Fruit fly (Drosophila melanogaster): ENCODE results near the gene CG4995.

CG4995 gene

dm6 chr2L:10339212-10339721, 17.0 kb downstream of the CG4995 start, which contains the start of gene SamDC (continued):
- TF ChIP-seq Hr78 (GFP tag; optimal IDR thresholded peaks at IDR 0.05), result peak in 1 of 2 experiments; percentile 67
- peak; percentile 8 for TF ChIP-seq ems (GFP tag; optimal IDR thresholded peaks at IDR 0.05)
- TF ChIP-seq CG14050 (GFP tag; IDR thresholded peaks at IDR 0.05), result peak; percentile 19; the same call in 1 of the 3 replicates
- TF ChIP-seq CG6654 (GFP tag; optimal IDR thresholded peaks at IDR 0.05), result no peak
- peak in 2 of 3 experiments; percentile 12 to 85 for TF ChIP-seq Stat92E (GFP tag; optimal IDR thresholded peaks at IDR 0.05)
- peak; percentile 59 for TF ChIP-seq CG15601 (tag; optimal IDR thresholded peaks at IDR 0.05)
- TF ChIP-seq CG15269 (tag; optimal IDR thresholded peaks at IDR 0.05), result peak; percentile 72
- TF ChIP-seq CG32532 (GFP tag; IDR thresholded peaks at IDR 0.05), result peak; percentile 42; the same call in 1 of the 2 replicates
- TF ChIP-seq Sox100B (GFP tag; optimal IDR thresholded peaks at IDR 0.05), result peak; percentile 17
- TF ChIP-seq eve (GFP tag; optimal IDR thresholded peaks at IDR 0.05), result peak in 1 of 2 experiments; percentile 7
- no peak for TF ChIP-seq CG30431 (GFP tag; optimal IDR thresholded peaks at IDR 0.05)
- TF ChIP-seq stwl (tag; optimal IDR thresholded peaks at IDR 0.05), result peak; percentile 78
- no peak for TF ChIP-seq CG9876 (GFP tag; optimal IDR thresholded peaks at IDR 0.05)
- peak; percentile 7 for TF ChIP-seq CG16815 (GFP tag; optimal IDR thresholded peaks at IDR 0.05)
- TF ChIP-seq kni (GFP tag; optimal IDR thresholded peaks at IDR 0.05), result no peak
- peak; percentile 40 to 60 for TF ChIP-seq Hr51 (GFP tag; optimal IDR thresholded peaks at IDR 0.05)
- peak; percentile 4 for TF ChIP-seq Mad (GFP tag; optimal IDR thresholded peaks at IDR 0.05)
- TF ChIP-seq dmrt99B (tag; optimal IDR thresholded peaks at IDR 0.05), result peak; percentile 26
- TF ChIP-seq CG12391 (tag; optimal IDR thresholded peaks at IDR 0.05), result peak; percentile 71
- TF ChIP-seq Ssrp (tag; optimal IDR thresholded peaks at IDR 0.05), result peak; percentile 57
- no peak for TF ChIP-seq Sry-β (GFP tag; optimal IDR thresholded peaks at IDR 0.05)
- TF ChIP-seq knrl (GFP tag; IDR thresholded peaks at IDR 0.05; ENCODE audit: partially characterized antibody), result peak; percentile 87
- peak; percentile 27 for TF ChIP-seq CG12155 (GFP tag; optimal IDR thresholded peaks at IDR 0.05)
- TF ChIP-seq CG15696 (tag; optimal IDR thresholded peaks at IDR 0.05), result peak; percentile 23
- TF ChIP-seq CG1603 (tag; optimal IDR thresholded peaks at IDR 0.05), result peak; percentile 79
- TF ChIP-seq CG14860 (GFP tag; IDR thresholded peaks at IDR 0.05; ENCODE audit: partially characterized antibody), result peak; percentile 61
- TF ChIP-seq fd3F (GFP tag; optimal IDR thresholded peaks at IDR 0.05), result peak; percentile 25
- no peak for TF ChIP-seq pan (optimal IDR thresholded peaks at IDR 0.05)
- peak in 1 of 2 experiments; percentile 49 for TF ChIP-seq pan (GFP tag; optimal IDR thresholded peaks at IDR 0.05 in 1 of 2, IDR thresholded peaks at IDR 0.05 in 1 of 2)
- TF ChIP-seq CG11085 (GFP tag; IDR thresholded peaks at IDR 0.05), result no peak
- TF ChIP-seq CG17361 (GFP tag; IDR thresholded peaks at IDR 0.05), result peak; percentile 4
- peak; percentile 24; the same call in 1 of the 2 replicates for TF ChIP-seq CG17328 (GFP tag; IDR thresholded peaks at IDR 0.05)
- TF ChIP-seq CG13775 (GFP tag; optimal IDR thresholded peaks at IDR 0.05), result peak; percentile 45
- TF ChIP-seq CG6813 (GFP tag; optimal IDR thresholded peaks at IDR 0.05), result peak; percentile 46
- TF ChIP-seq Nf-YB (GFP tag; optimal IDR thresholded peaks at IDR 0.05), result peak; percentile 4
- no peak for TF ChIP-seq Asciz (GFP tag; optimal IDR thresholded peaks at IDR 0.05)
- peak; percentile 64; the same call in 1 of the 2 replicates for TF ChIP-seq stc (GFP tag; IDR thresholded peaks at IDR 0.05)
- peak; percentile 73; the same call in 2 of the 3 replicates for TF ChIP-seq hb (GFP tag; IDR thresholded peaks at IDR 0.05; ENCODE audit: partially characterized antibody)
- TF ChIP-seq scrt (GFP tag; optimal IDR thresholded peaks at IDR 0.05), result peak; percentile 46
- no peak for TF ChIP-seq D (optimal IDR thresholded peaks at IDR 0.05)
- TF ChIP-seq D (GFP tag; optimal IDR thresholded peaks at IDR 0.05), result no peak
- peak; percentile 13 for TF ChIP-seq lbe (GFP tag; optimal IDR thresholded peaks at IDR 0.05)
- TF ChIP-seq CG4282 (GFP tag; optimal IDR thresholded peaks at IDR 0.05), result no peak
- TF ChIP-seq CG9797 (GFP tag; optimal IDR thresholded peaks at IDR 0.05), result peak; percentile 44
- TF ChIP-seq lmd (GFP tag; IDR thresholded peaks at IDR 0.05), result no peak; the same call in 1 of the 2 replicates
- TF ChIP-seq Ada2b (GFP tag; IDR thresholded peaks at IDR 0.05), result peak; percentile 63
- TF ChIP-seq CG7786 (GFP tag; optimal IDR thresholded peaks at IDR 0.05), result peak; percentile 16
- TF ChIP-seq CG30020 (tag; optimal IDR thresholded peaks at IDR 0.05), result peak; percentile 97
